Worm (Caenorhabditis elegans) whole organism, L4/young adult: ENCODE measurements around the gene sld-5.

Source experiments
- W03F9.2 ChIP-seq: fragments of 150-350 bp; optimal IDR thresholded peaks from 2 replicates; lab custom pipeline; 2014; ENCODE audit warnings: missing biosample characterization, missing genetic modification characterization
- dao-5 ChIP-seq: sonication (generic microtip); optimal IDR thresholded peaks from 2 replicates; lab custom pipeline; 2016; ENCODE audit warnings: missing genotype, missing genetic modification characterization, moderate library complexity, missing compliant biosample characterization
- him-1 ChIP-seq: sonication (generic microtip); optimal IDR thresholded peaks from 2 replicates; lab custom pipeline; 2016; ENCODE audit warnings: missing genotype, missing genetic modification reagents, missing genetic modification characterization, missing compliant biosample characterization

DNA sequence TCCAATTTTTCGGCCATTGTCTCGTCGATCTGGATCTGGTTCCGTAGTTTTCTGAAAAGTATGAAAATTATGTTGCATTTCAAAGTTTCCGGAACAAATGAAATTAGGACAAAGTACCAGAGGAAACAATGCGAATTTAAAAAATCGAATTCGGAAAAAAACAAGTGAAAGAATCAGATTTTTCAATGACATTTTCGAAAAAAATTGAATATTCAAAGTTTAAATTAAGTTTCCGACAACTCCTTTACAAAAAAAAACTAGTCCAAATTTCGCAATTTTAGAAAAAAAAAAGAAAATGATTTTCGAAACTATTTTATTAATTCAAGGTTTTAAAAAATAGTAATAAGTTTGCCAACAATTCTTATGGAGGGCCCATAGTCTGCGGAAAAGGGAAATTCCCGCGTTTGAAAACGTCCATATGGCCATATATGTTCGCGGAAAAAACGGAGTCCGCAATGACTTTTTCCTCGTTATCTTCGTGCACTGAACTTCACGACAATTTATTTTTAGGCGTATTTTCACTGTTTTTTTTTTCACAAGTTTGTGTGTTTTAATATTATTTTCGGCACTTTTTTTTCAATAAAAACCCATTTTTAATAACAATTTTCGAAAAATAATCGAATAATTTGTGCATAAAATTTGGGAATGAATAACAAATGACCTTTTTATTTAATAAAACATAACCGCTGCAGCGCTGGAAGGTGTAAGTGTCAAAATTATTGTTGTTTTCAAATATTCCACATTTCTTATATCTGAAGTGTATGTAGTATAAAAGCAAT, 45.3 kb downstream of the sld-5 start, which contains the start of the genes fbxa-115 and Y113G7B.27:
- TF ChIP-seq him-1 (tag; lab: Kevin White, UChicago) = no peak
- TF ChIP-seq dao-5 (tag; lab: Kevin White, UChicago) = no peak
- TF ChIP-seq W03F9.2 (tag; lab: Kevin White, UChicago) = no peak
